Worm (Caenorhabditis elegans) whole organism, mixed stage, embryonic: ENCODE results near the gene F10G7.9.

Experiments used
- lin-13 ChIP-seq: fragments of 150-350 bp; optimal IDR thresholded peaks from 2 replicates; lab custom pipeline; 2014; ENCODE audit warnings: missing biosample characterization, missing genetic modification characterization
- nhr-12 ChIP-seq: fragments of 150-350 bp; optimal IDR thresholded peaks from 2 replicates; lab custom pipeline; 2014; ENCODE audit warnings: missing biosample characterization, missing genetic modification characterization
- unc-120 ChIP-seq: sonication (generic microtip); optimal IDR thresholded peaks from 2 replicates; lab custom pipeline; 2017; ENCODE audit warnings: missing genetic modification characterization, missing compliant biosample characterization; ENCODE audit not compliant: poor library complexity, severe bottlenecking
- unc-62 ChIP-seq: fragments of 150-350 bp; optimal IDR thresholded peaks from 2 replicates; lab custom pipeline; 2014; ENCODE audit warnings: missing biosample characterization, missing genetic modification reagents, missing genetic modification characterization

ce11 chrII:4673670-4674069 is 32.6 kb downstream of the F10G7.9 start:
- no peak for TF ChIP-seq nhr-12 (tag; lab: Kevin White, UChicago)
- no peak for TF ChIP-seq lin-13 (tag; lab: Kevin White, UChicago)
- no peak for TF ChIP-seq unc-120 (tag; lab: Kevin White, UChicago)
- TF ChIP-seq unc-62, result no peak
